Fruit fly (Drosophila melanogaster) whole organism, adult: Measurements from ENCODE around the gene mus301.

Experiments used
- CG7045 ChIP-seq: fragments of 200-800 bp; sonication (Bioruptor generic); optimal IDR thresholded peaks from 2 replicates; lab custom pipeline; 2017; ENCODE audit warnings: missing biosample characterization, mild to moderate bottlenecking, missing genetic modification characterization
- CG7101 ChIP-seq: fragments of 200-800 bp; sonication (Bioruptor generic); optimal IDR thresholded peaks from 2 replicates; lab custom pipeline; 2018; ENCODE audit warnings: missing biosample characterization, mild to moderate bottlenecking, missing genetic modification characterization, moderate library complexity
- Clk ChIP-seq: fragments of 200-800 bp; sonication (Bioruptor generic); optimal IDR thresholded peaks from 2 replicates; lab custom pipeline; 2017; ENCODE audit warnings: missing biosample characterization, missing genetic modification characterization
- Crg-1 ChIP-seq: fragments of 200-800 bp; sonication (Bioruptor generic); optimal IDR thresholded peaks from 2 replicates; lab custom pipeline; 2016; ENCODE audit warnings: missing biosample characterization, missing genetic modification characterization
- Hr96 ChIP-seq: fragments of 200-800 bp; sonication (Bioruptor generic); optimal IDR thresholded peaks from 2 replicates; lab custom pipeline; 2016; ENCODE audit warnings: missing biosample characterization, missing genetic modification characterization
- Mnt ChIP-seq: fragments of 200-800 bp; sonication (Bioruptor generic); optimal IDR thresholded peaks from 2 replicates; lab custom pipeline; 2016; ENCODE audit warnings: missing biosample characterization, mild to moderate bottlenecking, missing genetic modification characterization
- bab1 ChIP-seq: fragments of 200-800 bp; sonication (Bioruptor generic); optimal IDR thresholded peaks from 3 replicates; lab custom pipeline; 2019; ENCODE audit warnings: missing biosample characterization, mild to moderate bottlenecking, missing genetic modification characterization, moderate library complexity
- cic ChIP-seq: fragments of 200-800 bp; sonication (Bioruptor generic); optimal IDR thresholded peaks from 2 replicates; lab custom pipeline; 2017; ENCODE audit warnings: missing biosample characterization, mild to moderate bottlenecking, missing genetic modification characterization, moderate library complexity
- cnc ChIP-seq, 2 experiments: fragments of >200 bp; optimal IDR thresholded peaks; 2 replicates each; lab custom pipeline; 2017
- kay ChIP-seq: fragments of 200-800 bp; sonication (Bioruptor generic); peaks from one replicate; lab custom pipeline; 2016; ENCODE audit warnings: missing biosample characterization, missing genetic modification characterization, borderline replicate concordance

dm6 chr3L:8108886-8109285 lies 28.7 kb upstream of the mus301 start, which contains the start of gene fan:
- no peak for TF ChIP-seq Clk (GFP tag; lab: Kevin White, UChicago)
- TF ChIP-seq bab1: no peak
- TF ChIP-seq cnc (optimal IDR thresholded peaks at IDR 0.05; lab: Kevin White, UChicago): no peak
- no peak for TF ChIP-seq CG7101 (tag; lab: Kevin White, UChicago)
- no peak for TF ChIP-seq CG7045 (GFP tag; lab: Kevin White, UChicago)
- no peak for TF ChIP-seq kay (GFP tag; lab: Kevin White, UChicago)
- no peak for TF ChIP-seq Hr96
- TF ChIP-seq Crg-1: no peak
- TF ChIP-seq cic (GFP tag; lab: Kevin White, UChicago): no peak
- TF ChIP-seq Mnt (GFP tag; lab: Kevin White, UChicago): no peak
